Worm (Caenorhabditis elegans) whole organism, mixed stage, embryonic: ENCODE data around the gene K08B5.2.

Experiments
- M03D4.4 ChIP-seq: sonication (generic microtip); optimal IDR thresholded peaks from 2 replicates; lab custom pipeline; 2017; ENCODE audit warnings: mild to moderate bottlenecking, missing genetic modification characterization, missing compliant biosample characterization
- bed-3 ChIP-seq: fragments of 200-800 bp; sonication (Bioruptor generic); optimal IDR thresholded peaks from 3 replicates; lab custom pipeline; 2018; ENCODE audit warnings: mild to moderate bottlenecking, missing genetic modification characterization, moderate library complexity, missing compliant biosample characterization
- blmp-1 ChIP-seq: fragments of 150-350 bp; optimal IDR thresholded peaks from 2 replicates; lab custom pipeline; 2014; ENCODE audit warnings: missing biosample characterization, missing genetic modification characterization
- ceh-39 ChIP-seq: fragments of 150-350 bp; optimal IDR thresholded peaks from 2 replicates; lab custom pipeline; 2014; ENCODE audit warnings: missing biosample characterization, missing genetic modification characterization
- ceh-83 ChIP-seq: fragments of 200-800 bp; sonication (Bioruptor generic); optimal IDR thresholded peaks from 2 replicates; lab custom pipeline; 2018; ENCODE audit warnings: mild to moderate bottlenecking, missing genetic modification characterization, missing compliant biosample characterization
- ces-1 ChIP-seq: fragments of 150-350 bp; optimal IDR thresholded peaks from 2 replicates; lab custom pipeline; 2014; ENCODE audit warnings: missing biosample characterization, missing genetic modification reagents, missing genetic modification characterization
- cnd-1 ChIP-seq: fragments of 200-800 bp; sonication (Bioruptor generic); optimal IDR thresholded peaks from 2 replicates; lab custom pipeline; 2018; ENCODE audit warnings: mild to moderate bottlenecking, missing genetic modification characterization, missing compliant biosample characterization
- drap-1 ChIP-seq: fragments of 200-800 bp; sonication (Bioruptor generic); optimal IDR thresholded peaks from 3 replicates; lab custom pipeline; 2018; ENCODE audit warnings: mild to moderate bottlenecking, missing genetic modification characterization, missing compliant biosample characterization
- elt-1 ChIP-seq: sonication (generic microtip); optimal IDR thresholded peaks from 2 replicates; lab custom pipeline; 2017; ENCODE audit warnings: missing genetic modification characterization, mild to moderate bottlenecking, missing compliant biosample characterization, antibody characterized with exemption, moderate library complexity, borderline replicate concordance; ENCODE audit not compliant: insufficient read depth
- elt-3 ChIP-seq: fragments of 150-350 bp; optimal IDR thresholded peaks from 2 replicates; lab custom pipeline; 2014; ENCODE audit warnings: missing biosample characterization, missing genetic modification characterization
- flh-1 ChIP-seq: fragments of 200-800 bp; sonication (Bioruptor generic); optimal IDR thresholded peaks from 2 replicates; lab custom pipeline; 2018; ENCODE audit warnings: mild to moderate bottlenecking, missing genetic modification characterization, moderate library complexity, missing compliant biosample characterization
- hlh-1 ChIP-seq: fragments of 150-350 bp; optimal IDR thresholded peaks from 2 replicates; lab custom pipeline; 2014; ENCODE audit warnings: missing biosample characterization, missing genetic modification reagents, missing genetic modification characterization
- lin-32 ChIP-seq: fragments of 200-800 bp; sonication (Bioruptor generic); optimal IDR thresholded peaks from 2 replicates; lab custom pipeline; 2018; ENCODE audit warnings: mild to moderate bottlenecking, missing genetic modification characterization, missing compliant biosample characterization
- lsy-2 ChIP-seq: fragments of 150-350 bp; optimal IDR thresholded peaks from 2 replicates; lab custom pipeline; 2014; ENCODE audit warnings: missing biosample characterization, missing genetic modification characterization
- mab-5 ChIP-seq: fragments of 150-350 bp; optimal IDR thresholded peaks from 2 replicates; lab custom pipeline; 2014; ENCODE audit warnings: missing biosample characterization, missing genetic modification characterization
- mep-1 ChIP-seq: fragments of 150-350 bp; optimal IDR thresholded peaks from 2 replicates; lab custom pipeline; 2017; ENCODE audit warnings: missing biosample characterization, missing genetic modification reagents, missing genetic modification characterization, inconsistent platforms
- mls-2 ChIP-seq: sonication (generic microtip); optimal IDR thresholded peaks from 2 replicates; lab custom pipeline; 2016; ENCODE audit warnings: mild to moderate bottlenecking, missing genetic modification characterization, moderate library complexity, missing compliant biosample characterization
- nhr-12 ChIP-seq: fragments of 150-350 bp; optimal IDR thresholded peaks from 2 replicates; lab custom pipeline; 2014; ENCODE audit warnings: missing biosample characterization, missing genetic modification characterization
- nhr-2 ChIP-seq: fragments of 150-350 bp; optimal IDR thresholded peaks from 2 replicates; lab custom pipeline; 2014; ENCODE audit warnings: missing biosample characterization, missing genetic modification characterization
- nhr-237 ChIP-seq: fragments of 150-350 bp; optimal IDR thresholded peaks from 2 replicates; lab custom pipeline; 2014; ENCODE audit warnings: missing biosample characterization, missing genetic modification characterization
- nhr-76 ChIP-seq: sonication (generic microtip); optimal IDR thresholded peaks from 2 replicates; lab custom pipeline; 2017; ENCODE audit warnings: missing biosample characterization, missing genetic modification characterization
- pha-4 ChIP-seq: fragments of 150-350 bp; optimal IDR thresholded peaks from 2 replicates; lab custom pipeline; 2018; ENCODE audit warnings: missing biosample characterization, missing genetic modification reagents, missing genetic modification characterization
- sem-2 ChIP-seq: fragments of 200-800 bp; sonication (Bioruptor generic); optimal IDR thresholded peaks from 2 replicates; lab custom pipeline; 2018; ENCODE audit warnings: mild to moderate bottlenecking, missing genetic modification characterization, missing compliant biosample characterization
- snpc-4 ChIP-seq: fragments of 150-350 bp; optimal IDR thresholded peaks from 2 replicates; lab custom pipeline; 2014; ENCODE audit warnings: missing biosample characterization, missing genetic modification characterization
- sptf-1 ChIP-seq: sonication (generic microtip); optimal IDR thresholded peaks from 2 replicates; lab custom pipeline; 2017; ENCODE audit warnings: mild to moderate bottlenecking, missing genetic modification characterization, moderate library complexity, missing compliant biosample characterization
- tbx-8 ChIP-seq: fragments of 200-800 bp; sonication (Bioruptor generic); optimal IDR thresholded peaks from 2 replicates; lab custom pipeline; 2018; ENCODE audit warnings: mild to moderate bottlenecking, missing genetic modification characterization, moderate library complexity, missing compliant biosample characterization
- unc-120 ChIP-seq: sonication (generic microtip); optimal IDR thresholded peaks from 2 replicates; lab custom pipeline; 2017; ENCODE audit warnings: missing genetic modification characterization, missing compliant biosample characterization; ENCODE audit not compliant: poor library complexity, severe bottlenecking
- unc-62 ChIP-seq: fragments of 150-350 bp; optimal IDR thresholded peaks from 2 replicates; lab custom pipeline; 2014; ENCODE audit warnings: missing biosample characterization, missing genetic modification reagents, missing genetic modification characterization
- zip-8 ChIP-seq: fragments of 150-350 bp; optimal IDR thresholded peaks from 2 replicates; lab custom pipeline; 2014; ENCODE audit warnings: missing biosample characterization, missing genetic modification characterization
- ztf-11 ChIP-seq: fragments of 150-350 bp; optimal IDR thresholded peaks from 2 replicates; lab custom pipeline; 2014; ENCODE audit warnings: missing biosample characterization, missing genetic modification characterization

K08B5.2 gene

ce11 chrX:16548290-16548689, 5.4 kb downstream of the K08B5.2 start:
- no peak for TF ChIP-seq sem-2 (GFP tag; lab: Kevin White, UChicago)
- no peak for TF ChIP-seq mls-2
- no peak for TF ChIP-seq hlh-1 (tag; lab: Kevin White, UChicago)
- TF ChIP-seq unc-120 = no peak
- TF ChIP-seq snpc-4 (tag; lab: Kevin White, UChicago) = no peak
- TF ChIP-seq unc-62 (GFP tag; lab: Kevin White, UChicago) = no peak
- no peak for TF ChIP-seq ceh-83 (GFP tag; lab: Kevin White, UChicago)
- no peak for TF ChIP-seq pha-4 (tag; lab: Kevin White, UChicago)
- no peak for TF ChIP-seq mab-5 (tag; lab: Kevin White, UChicago)
- no peak for TF ChIP-seq nhr-237 (tag; lab: Kevin White, UChicago)
- TF ChIP-seq M03D4.4 (tag; lab: Kevin White, UChicago) = no peak
- no peak for TF ChIP-seq zip-8
- no peak for TF ChIP-seq lin-32 (GFP tag; lab: Kevin White, UChicago)
- TF ChIP-seq tbx-8 (GFP tag; lab: Kevin White, UChicago) = no peak
- TF ChIP-seq elt-3 (tag; lab: Kevin White, UChicago) = no peak
- TF ChIP-seq drap-1 (GFP tag; lab: Kevin White, UChicago) = no peak
- TF ChIP-seq cnd-1 (tag; lab: Kevin White, UChicago) = no peak
- TF ChIP-seq elt-1 = no peak

ce11 chrX:16546135-16546534, 7.6 kb downstream of the K08B5.2 start:
- TF ChIP-seq elt-1 (no peak), ztf-11 (tag; lab: Kevin White, UChicago) (no peak), drap-1 (GFP tag; lab: Kevin White, UChicago) (no peak), snpc-4 (tag; lab: Kevin White, UChicago) (no peak), unc-120 (no peak), hlh-1 (tag; lab: Kevin White, UChicago) (no peak), zip-8 (no peak), nhr-12 (tag; lab: Kevin White, UChicago) (no peak), mep-1 (tag; lab: Kevin White, UChicago) (no peak)

- TF ChIP-seq blmp-1 (no peak), nhr-12 (tag; lab: Kevin White, UChicago) (no peak), ces-1 (no peak), unc-62 (GFP tag; lab: Kevin White, UChicago) (no peak), unc-120 (no peak), elt-1 (no peak), nhr-2 (tag; lab: Kevin White, UChicago) (no peak), bed-3 (GFP tag; lab: Kevin White, UChicago) (no peak), cnd-1 (tag; lab: Kevin White, UChicago) (no peak), elt-3 (tag; lab: Kevin White, UChicago) (no peak), mep-1 (tag; lab: Kevin White, UChicago) (no peak), ceh-39 (tag; lab: Kevin White, UChicago) (no peak), lin-32 (GFP tag; lab: Kevin White, UChicago) (no peak), pha-4 (tag; lab: Kevin White, UChicago) (no peak), M03D4.4 (tag; lab: Kevin White, UChicago) (no peak), sem-2 (GFP tag; lab: Kevin White, UChicago) (no peak), snpc-4 (tag; lab: Kevin White, UChicago) (no peak)
Measured at ce11 chrX:16545641-16546040, 8.0 kb downstream of the K08B5.2 start.

ce11 chrX:16543887-16544286, 9.8 kb downstream of the K08B5.2 start:
- no peak for TF ChIP-seq mep-1 (tag; lab: Kevin White, UChicago)
- no peak for TF ChIP-seq blmp-1
- TF ChIP-seq zip-8 = no peak
- no peak for TF ChIP-seq unc-62 (GFP tag; lab: Kevin White, UChicago)
- TF ChIP-seq sptf-1 (tag; lab: Kevin White, UChicago) = no peak
- no peak for TF ChIP-seq elt-3 (tag; lab: Kevin White, UChicago)
- no peak for TF ChIP-seq lsy-2 (tag; lab: Kevin White, UChicago)
- TF ChIP-seq ceh-39 (tag; lab: Kevin White, UChicago) = no peak
- no peak for TF ChIP-seq elt-1
- no peak for TF ChIP-seq ceh-83 (GFP tag; lab: Kevin White, UChicago)
- TF ChIP-seq nhr-2 (tag; lab: Kevin White, UChicago) = no peak
- TF ChIP-seq snpc-4 (tag; lab: Kevin White, UChicago) = no peak
- TF ChIP-seq nhr-76 = no peak
- no peak for TF ChIP-seq ces-1
- no peak for TF ChIP-seq unc-120
- no peak for TF ChIP-seq flh-1
- TF ChIP-seq, all 35 proteins: peak for 0

- TF ChIP-seq sptf-1 (tag; lab: Kevin White, UChicago) (no peak), tbx-8 (GFP tag; lab: Kevin White, UChicago) (no peak), unc-120 (no peak), bed-3 (GFP tag; lab: Kevin White, UChicago) (no peak), ceh-83 (GFP tag; lab: Kevin White, UChicago) (no peak), ceh-39 (tag; lab: Kevin White, UChicago) (no peak), lin-32 (GFP tag; lab: Kevin White, UChicago) (no peak)
Measured at ce11 chrX:16540374-16540773, 13.3 kb downstream of the K08B5.2 start, which contains the start of gene osm-1. Gene osm-1, plus strand, starts transcription at chrX:16540674.
